Worm (Caenorhabditis elegans): ENCODE results near the gene B0432.8.
A peak's percentile ranks its signal among the peaks of the same experiment; 100 is the strongest.
"Not testable (repeated sequence)": the region's sequence is repeated elsewhere in the genome, so short reads cannot be mapped to it uniquely, and the experiment has no call there.

B0432.8 gene

ce11 chrII:321183-321582, 42.6 kb upstream of the B0432.8 start:
- TF ChIP-seq nhr-237 (tag; optimal IDR thresholded peaks at IDR 0.05), result no peak
- TF ChIP-seq unc-62 (GFP tag; optimal IDR thresholded peaks at IDR 0.05), result no peak
- TF ChIP-seq ceh-16 (tag; optimal IDR thresholded peaks at IDR 0.05), result no peak
- no peak for TF ChIP-seq elt-1 (tag; optimal IDR thresholded peaks at IDR 0.05)
- TF ChIP-seq nhr-23 (tag; optimal IDR thresholded peaks at IDR 0.05), result no peak
- TF ChIP-seq peb-1 (tag; optimal IDR thresholded peaks at IDR 0.05), result no peak
- TF ChIP-seq skn-1 (tag; optimal IDR thresholded peaks at IDR 0.05), result no peak
- TF ChIP-seq elt-3 (tag; optimal IDR thresholded peaks at IDR 0.05), result no peak
- TF ChIP-seq unc-39 (tag; optimal IDR thresholded peaks at IDR 0.05), result no peak
- no peak for TF ChIP-seq nhr-6 (tag; optimal IDR thresholded peaks at IDR 0.05)
- TF ChIP-seq ztf-11 (tag; optimal IDR thresholded peaks at IDR 0.05), result no peak
- TF ChIP-seq mab-5 (tag; optimal IDR thresholded peaks at IDR 0.05), result no peak
- no peak for TF ChIP-seq ceh-82 (tag; optimal IDR thresholded peaks at IDR 0.05)
- no peak for TF ChIP-seq lin-13 (GFP tag; optimal IDR thresholded peaks at IDR 0.05)

ce11 chrII:320783-321182, 42.2 kb upstream of the B0432.8 start:
- TF ChIP-seq sem-4 (tag; optimal IDR thresholded peaks at IDR 0.05) (no peak), ceh-16 (tag; optimal IDR thresholded peaks at IDR 0.05) (no peak), F13H6.1 (tag; optimal IDR thresholded peaks at IDR 0.05) (no peak), ZK546.5 (tag; optimal IDR thresholded peaks at IDR 0.05) (no peak), C34F6.9 (tag; optimal IDR thresholded peaks at IDR 0.05) (no peak), unc-62 (GFP tag; optimal IDR thresholded peaks at IDR 0.05) (no peak), mdl-1 (tag; optimal IDR thresholded peaks at IDR 0.05) (no peak), nhr-11 (tag; optimal IDR thresholded peaks at IDR 0.05) (no peak), gmeb-1 (tag; optimal IDR thresholded peaks at IDR 0.05) (no peak)

ce11 chrII:319459-319858, 40.9 kb upstream of the B0432.8 start, which contains the start of gene far-7:
far-7 (plus strand) TSS chrII:319789.
- TF ChIP-seq gmeb-1 (tag; optimal IDR thresholded peaks at IDR 0.05) (peak; percentile 1), ama-1 (optimal IDR thresholded peaks at IDR 0.05) (peak; percentile 74), sma-9 (GFP tag; optimal IDR thresholded peaks at IDR 0.05) (no peak), sma-9 (tag; optimal IDR thresholded peaks at IDR 0.05) (no peak)

DNA sequence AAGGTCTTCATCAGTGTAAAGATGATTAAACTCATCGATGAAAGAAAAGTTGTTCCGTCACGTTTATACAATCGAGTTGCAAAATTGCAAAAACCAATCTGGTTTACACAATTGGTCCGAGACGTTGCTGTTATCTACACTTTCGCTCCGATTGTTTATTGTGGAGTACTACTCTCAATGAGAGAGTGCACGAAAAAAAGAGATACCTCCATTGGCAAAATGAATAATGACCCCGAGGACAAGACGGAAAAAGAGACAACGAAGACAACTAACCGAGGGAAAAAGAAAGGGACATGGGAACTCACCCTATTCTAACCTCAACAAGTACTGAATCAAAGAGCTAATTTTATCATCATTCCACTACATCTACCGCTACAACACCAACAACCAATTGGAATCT, 35.0 kb upstream of the B0432.8 start:
- TF ChIP-seq nhr-129 (tag; optimal IDR thresholded peaks at IDR 0.05) (peak; percentile 32), ztf-11 (tag; optimal IDR thresholded peaks at IDR 0.05) (no peak), zag-1 (tag; optimal IDR thresholded peaks at IDR 0.05) (no peak), lin-11 (tag; optimal IDR thresholded peaks at IDR 0.05) (no peak), elt-3 (tag; optimal IDR thresholded peaks at IDR 0.05) (no peak), skn-1 (tag; optimal IDR thresholded peaks at IDR 0.05) (no peak), ceh-16 (tag; optimal IDR thresholded peaks at IDR 0.05) (peak; percentile 12), sma-9 (GFP tag; optimal IDR thresholded peaks at IDR 0.05) (peak; percentile 1), sma-9 (tag; optimal IDR thresholded peaks at IDR 0.05) (no peak), F13H6.1 (tag; optimal IDR thresholded peaks at IDR 0.05) (no peak), ztf-1 (GFP tag; conservative IDR thresholded peaks at IDR 0.05) (no peak)

ce11 chrII:312110-312509, 33.6 kb upstream of the B0432.8 start, which contains the start of gene mps-2:
mps-2 (minus strand) TSS chrII:312210.
- not testable (repeated sequence) for TF ChIP-seq zag-1, nhr-12, fos-1 (tag; optimal IDR thresholded peaks at IDR 0.05)

DNA sequence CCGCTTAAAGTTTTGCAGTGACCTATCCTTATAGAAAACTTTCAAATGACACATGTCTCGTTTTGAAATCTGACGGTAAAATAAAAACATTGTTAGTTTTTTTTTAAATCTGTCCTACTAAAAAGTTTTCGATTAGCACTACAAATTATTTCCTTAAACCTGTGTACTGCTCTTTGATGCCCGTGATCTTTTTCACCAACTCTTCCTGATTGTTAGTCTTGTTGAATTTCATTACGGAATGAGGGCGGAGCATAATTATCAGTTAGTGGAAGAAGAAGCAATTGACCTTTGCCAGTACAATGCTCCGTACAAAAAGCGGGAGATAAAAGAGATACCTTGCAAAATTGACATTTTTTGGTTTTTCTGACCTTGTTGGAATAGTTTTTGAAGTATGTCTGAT, 28.6 kb upstream of the B0432.8 start, which contains the start of gene K01A2.4:
Gene K01A2.4, plus strand, starts transcription at position 301 of the 400 bp plus-strand sequence.
- no peak for TF ChIP-seq lsy-2 (tag; optimal IDR thresholded peaks at IDR 0.05)
- TF ChIP-seq ztf-11 (tag; optimal IDR thresholded peaks at IDR 0.05), result no peak
- TF ChIP-seq nhr-10 (tag; optimal IDR thresholded peaks at IDR 0.05), result no peak
- TF ChIP-seq zag-1 (tag; optimal IDR thresholded peaks at IDR 0.05), result no peak
- no peak for TF ChIP-seq Y55F3AM.14 (GFP tag; optimal IDR thresholded peaks at IDR 0.05)
- no peak for TF ChIP-seq nhr-11 (tag; optimal IDR thresholded peaks at IDR 0.05)
- no peak for TF ChIP-seq ceh-82 (tag; optimal IDR thresholded peaks at IDR 0.05)
- no peak for TF ChIP-seq lin-11 (tag; optimal IDR thresholded peaks at IDR 0.05)
- no peak for TF ChIP-seq lin-13 (GFP tag; optimal IDR thresholded peaks at IDR 0.05)
- no peak for TF ChIP-seq ztf-4 (tag; optimal IDR thresholded peaks at IDR 0.05)
- no peak for TF ChIP-seq mbf-1 (tag; optimal IDR thresholded peaks at IDR 0.05)
- no peak for TF ChIP-seq nhr-23 (tag; optimal IDR thresholded peaks at IDR 0.05)
- no peak for TF ChIP-seq nhr-25 (tag; optimal IDR thresholded peaks at IDR 0.05)
- no peak for TF ChIP-seq nhr-6 (tag; optimal IDR thresholded peaks at IDR 0.05)
- TF ChIP-seq alr-1 (tag; optimal IDR thresholded peaks at IDR 0.05), result no peak
